Fruit fly (Drosophila melanogaster) whole organism, adult: ENCODE results near the gene Met.

Experiments
- CG12768 ChIP-seq: fragments of 200-800 bp; sonication (Bioruptor generic); optimal IDR thresholded peaks from 2 replicates; lab custom pipeline; 2017; ENCODE audit warnings: missing biosample characterization, missing genetic modification characterization, mild to moderate bottlenecking, moderate library complexity, missing genetic modification reagents
- CG5204 ChIP-seq: fragments of 200-800 bp; sonication (Bioruptor generic); optimal IDR thresholded peaks from 2 replicates; lab custom pipeline; 2016; ENCODE audit warnings: missing biosample characterization, missing genetic modification characterization
- CG7045 ChIP-seq: fragments of 200-800 bp; sonication (Bioruptor generic); optimal IDR thresholded peaks from 2 replicates; lab custom pipeline; 2017; ENCODE audit warnings: missing biosample characterization, mild to moderate bottlenecking, missing genetic modification characterization
- CG7101 ChIP-seq: fragments of 200-800 bp; sonication (Bioruptor generic); optimal IDR thresholded peaks from 2 replicates; lab custom pipeline; 2018; ENCODE audit warnings: missing biosample characterization, mild to moderate bottlenecking, missing genetic modification characterization, moderate library complexity
- Clk ChIP-seq: fragments of 200-800 bp; sonication (Bioruptor generic); optimal IDR thresholded peaks from 2 replicates; lab custom pipeline; 2017; ENCODE audit warnings: missing biosample characterization, missing genetic modification characterization
- Crg-1 ChIP-seq: fragments of 200-800 bp; sonication (Bioruptor generic); optimal IDR thresholded peaks from 2 replicates; lab custom pipeline; 2016; ENCODE audit warnings: missing biosample characterization, missing genetic modification characterization
- Mnt ChIP-seq: fragments of 200-800 bp; sonication (Bioruptor generic); optimal IDR thresholded peaks from 2 replicates; lab custom pipeline; 2016; ENCODE audit warnings: missing biosample characterization, mild to moderate bottlenecking, missing genetic modification characterization
- cic ChIP-seq: fragments of 200-800 bp; sonication (Bioruptor generic); optimal IDR thresholded peaks from 2 replicates; lab custom pipeline; 2017; ENCODE audit warnings: missing biosample characterization, mild to moderate bottlenecking, missing genetic modification characterization, moderate library complexity
- ovo ChIP-seq: fragments of 200-800 bp; sonication (Bioruptor generic); optimal IDR thresholded peaks from 2 replicates; lab custom pipeline; 2016; ENCODE audit warnings: missing biosample characterization, missing genetic modification characterization
- tj ChIP-seq: fragments of 200-800 bp; sonication (Bioruptor generic); optimal IDR thresholded peaks from 3 replicates; lab custom pipeline; 2017; ENCODE audit warnings: missing biosample characterization, mild to moderate bottlenecking, missing genetic modification characterization, moderate library complexity
- toe ChIP-seq: fragments of 200-800 bp; sonication (Bioruptor generic); optimal IDR thresholded peaks from 2 replicates; lab custom pipeline; 2016; ENCODE audit warnings: missing biosample characterization, missing genetic modification characterization

DNA sequence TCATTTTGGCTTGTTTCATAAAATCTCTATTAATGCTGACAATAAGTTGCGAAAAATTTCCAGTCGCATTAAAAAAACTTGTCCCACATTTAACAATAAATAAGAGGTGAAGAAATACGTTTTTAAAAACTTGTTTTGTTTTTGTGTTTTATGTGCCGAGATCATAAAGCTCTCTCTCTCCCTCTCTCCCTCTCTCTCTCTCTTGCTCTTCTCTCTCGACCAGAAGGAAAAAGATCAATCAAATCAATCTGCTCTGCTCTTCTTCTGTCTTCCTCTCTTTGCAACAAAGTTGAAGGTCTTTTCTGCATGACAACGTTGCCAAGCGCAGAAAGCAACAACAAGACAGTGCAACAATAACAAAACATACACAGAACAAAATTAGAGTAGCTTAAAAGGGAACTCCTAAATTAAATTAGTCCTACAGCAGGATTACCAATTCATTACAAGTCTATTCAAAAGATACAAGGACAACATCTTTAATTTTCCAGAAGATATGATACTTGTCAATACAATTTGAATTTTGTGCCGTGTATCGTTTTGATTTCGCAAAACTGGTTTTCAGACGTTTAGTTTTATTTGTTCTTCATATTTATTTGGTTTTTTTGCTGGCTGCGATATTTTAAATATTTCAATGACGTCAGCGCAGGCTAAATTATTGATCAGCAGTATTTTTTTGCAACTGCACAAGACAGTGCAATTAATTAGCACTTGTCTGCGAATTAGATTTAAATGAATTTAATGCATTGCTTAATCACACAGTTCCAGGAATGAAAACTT lies 6.9 kb downstream of the Met start:
- TF ChIP-seq Mnt (GFP tag; lab: Kevin White, UChicago) (peak; percentile 50), CG12768 (GFP tag; lab: Kevin White, UChicago) (no peak), CG5204 (GFP tag; lab: Kevin White, UChicago) (peak; percentile 37), cic (GFP tag; lab: Kevin White, UChicago) (no peak), tj (GFP tag; lab: Kevin White, UChicago) (peak; percentile 97), Clk (GFP tag; lab: Kevin White, UChicago) (no peak), Crg-1 (GFP tag; lab: Kevin White, UChicago) (peak; percentile 67), CG7045 (peak; percentile 31), CG7101 (tag; lab: Kevin White, UChicago) (peak; percentile 79), ovo (GFP tag; lab: Kevin White, UChicago) (no peak), toe (no peak)
